Fruit fly (Drosophila melanogaster) whole organism, embryonic: ENCODE measurements around the gene mora.
A peak's percentile ranks its signal among the peaks of the same experiment; 100 is the strongest.

Experiments
- B-H2 ChIP-seq: fragments of 200-800 bp; sonication (Bioruptor generic); optimal IDR thresholded peaks from 2 replicates; lab custom pipeline; 2018; ENCODE audit warnings: missing biosample characterization, mild to moderate bottlenecking, missing genetic modification characterization
- BEAF-32 ChIP-seq: fragments of 200-800 bp; sonication (Bioruptor generic); optimal IDR thresholded peaks from 3 replicates; lab custom pipeline; 2017; ENCODE audit warnings: missing biosample characterization, missing genetic modification characterization, mild to moderate bottlenecking, moderate library complexity, missing genetic modification reagents
- Bgb ChIP-seq: fragments of 200-800 bp; sonication (Bioruptor generic); IDR thresholded peaks from 2 replicates; pipeline ENCODE4 v1.3.6; 2022; ENCODE audit warnings: missing biosample characterization, missing genetic modification characterization; ENCODE audit not compliant: partially characterized antibody
- C15 ChIP-seq: fragments of 200-800 bp; sonication (Bioruptor generic); IDR thresholded peaks from 3 replicates; pipeline ENCODE4 v1.3.6; 2022; ENCODE audit warnings: missing biosample characterization, missing genetic modification characterization
- CG10209 ChIP-seq: fragments of 200-800 bp; sonication (Bioruptor generic); optimal IDR thresholded peaks from 3 replicates; lab custom pipeline; 2017; ENCODE audit warnings: missing biosample characterization, mild to moderate bottlenecking, missing genetic modification characterization, missing genetic modification reagents
- CG10959 ChIP-seq: fragments of 200-800 bp; sonication (Bioruptor generic); IDR thresholded peaks from 2 replicates; pipeline ENCODE4 v1.3.6; 2022; ENCODE audit warnings: missing biosample characterization, missing genetic modification characterization
- CG12071 ChIP-seq: fragments of 200-800 bp; sonication (Bioruptor generic); optimal IDR thresholded peaks from 3 replicates; lab custom pipeline; 2018; ENCODE audit warnings: missing biosample characterization, mild to moderate bottlenecking, missing genetic modification characterization
- CG12391 ChIP-seq: fragments of 200-800 bp; sonication (Bioruptor generic); optimal IDR thresholded peaks from 3 replicates; lab custom pipeline; 2018; ENCODE audit warnings: missing biosample characterization, mild to moderate bottlenecking, missing genetic modification characterization, moderate library complexity
- CG12744 ChIP-seq: fragments of 200-800 bp; sonication (Bioruptor generic); optimal IDR thresholded peaks from 2 replicates; lab custom pipeline; 2016; ENCODE audit warnings: missing biosample characterization, missing genetic modification characterization
- CG13624 ChIP-seq: fragments of 200-800 bp; sonication (Bioruptor generic); optimal IDR thresholded peaks from 2 replicates; lab custom pipeline; 2016; ENCODE audit warnings: missing biosample characterization, missing genetic modification characterization
- CG15696 ChIP-seq: fragments of 200-800 bp; sonication (Bioruptor generic); optimal IDR thresholded peaks from 2 replicates; lab custom pipeline; 2019; ENCODE audit warnings: missing biosample characterization, mild to moderate bottlenecking, missing genetic modification characterization, moderate library complexity
- CG2875 ChIP-seq: fragments of 200-800 bp; sonication (Bioruptor generic); optimal IDR thresholded peaks from 2 replicates; lab custom pipeline; 2017; ENCODE audit warnings: missing biosample characterization, mild to moderate bottlenecking, missing genetic modification characterization, missing genetic modification reagents
- CG30020 ChIP-seq: fragments of 200-800 bp; optimal IDR thresholded peaks from 2 replicates; lab custom pipeline; 2019; ENCODE audit warnings: missing biosample characterization, mild to moderate bottlenecking, missing genetic modification characterization, moderate library complexity
- CG3407 ChIP-seq: fragments of 200-800 bp; sonication (Bioruptor generic); optimal IDR thresholded peaks from 2 replicates; lab custom pipeline; 2018; ENCODE audit warnings: missing biosample characterization, mild to moderate bottlenecking, missing genetic modification characterization
- CG34376 ChIP-seq: fragments of 200-800 bp; sonication (Bioruptor generic); optimal IDR thresholded peaks from 2 replicates; lab custom pipeline; 2018; ENCODE audit warnings: missing biosample characterization, mild to moderate bottlenecking, missing genetic modification characterization
- CG4282 ChIP-seq: fragments of 200-800 bp; sonication (Bioruptor generic); optimal IDR thresholded peaks from 2 replicates; lab custom pipeline; 2016; ENCODE audit warnings: missing biosample characterization, missing genetic modification characterization
- CG5953 ChIP-seq: fragments of 200-800 bp; sonication (Bioruptor generic); IDR thresholded peaks from 2 replicates; pipeline ENCODE4 v1.3.6; 2022; ENCODE audit warnings: missing biosample characterization, missing genetic modification characterization
- CG8281 ChIP-seq: fragments of 200-800 bp; sonication (Bioruptor generic); optimal IDR thresholded peaks from 2 replicates; lab custom pipeline; 2018; ENCODE audit warnings: missing biosample characterization, mild to moderate bottlenecking, missing genetic modification characterization, moderate library complexity
- CG8359 ChIP-seq: fragments of 200-800 bp; sonication (Bioruptor generic); optimal IDR thresholded peaks from 2 replicates; lab custom pipeline; 2017; ENCODE audit warnings: missing biosample characterization, mild to moderate bottlenecking, missing genetic modification characterization, borderline replicate concordance
- CG9215 ChIP-seq: fragments of 200-800 bp; sonication (Bioruptor generic); IDR thresholded peaks from 2 replicates; pipeline ENCODE4 v1.3.6; 2022; ENCODE audit warnings: missing biosample characterization, missing genetic modification characterization
- Dfd ChIP-seq, 2 experiments: fragments of >200 bp; optimal IDR thresholded peaks; 2 replicates each; lab custom pipeline; 2017; ENCODE audit warnings: missing biosample characterization in 2 of 2, missing genetic modification characterization in 2 of 2
- Eip74EF ChIP-seq, 2 experiments: fragments of 200-800 bp in 1 of 2; fragments of >200 bp in 1 of 2; sonication (Bioruptor generic) in 1 of 2; optimal IDR thresholded peaks; 2 replicates each; lab custom pipeline; 2017 to 2019; ENCODE audit warnings: missing biosample characterization in 2 of 2, missing genetic modification characterization in 2 of 2, mild to moderate bottlenecking in 1 of 2, moderate library complexity in 1 of 2
- Hsf ChIP-seq: fragments of 200-800 bp; sonication (Bioruptor generic); optimal IDR thresholded peaks from 3 replicates; lab custom pipeline; 2016; ENCODE audit warnings: missing biosample characterization, missing genetic modification characterization
- Kr ChIP-seq: fragments of 200-800 bp; sonication (Bioruptor generic); optimal IDR thresholded peaks from 2 replicates; lab custom pipeline; 2017; ENCODE audit warnings: missing biosample characterization, mild to moderate bottlenecking, missing genetic modification characterization
- Lhr ChIP-seq: fragments of 200-800 bp; sonication (Bioruptor generic); optimal IDR thresholded peaks from 3 replicates; lab custom pipeline; 2017; ENCODE audit warnings: mild to moderate bottlenecking, missing biosample characterization, missing genetic modification reagents, missing genetic modification characterization
- Lim3 ChIP-seq: fragments of 200-800 bp; sonication (Bioruptor generic); IDR thresholded peaks from 2 replicates; pipeline ENCODE4 v1.3.6; 2022; ENCODE audit warnings: missing biosample characterization, missing genetic modification characterization
- Nf-YC ChIP-seq: fragments of 200-800 bp; optimal IDR thresholded peaks from 3 replicates; lab custom pipeline; 2019; ENCODE audit warnings: missing biosample characterization, mild to moderate bottlenecking, missing genetic modification characterization, moderate library complexity
- Xbp1 ChIP-seq: fragments of 200-800 bp; sonication (Bioruptor generic); optimal IDR thresholded peaks from 3 replicates; lab custom pipeline; 2016; ENCODE audit warnings: missing biosample characterization, mild to moderate bottlenecking, missing genetic modification characterization
- ac ChIP-seq: fragments of 200-800 bp; sonication (Bioruptor generic); optimal IDR thresholded peaks from 3 replicates; lab custom pipeline; 2017; ENCODE audit warnings: missing biosample characterization, mild to moderate bottlenecking, missing genetic modification characterization
- ap ChIP-seq: fragments of 200-800 bp; sonication (Bioruptor generic); IDR thresholded peaks from 2 replicates; pipeline ENCODE4 v1.3.6; 2022; ENCODE audit warnings: missing biosample characterization, missing genetic modification characterization
- caup ChIP-seq: fragments of 200-800 bp; sonication (Bioruptor generic); optimal IDR thresholded peaks from 3 replicates; lab custom pipeline; 2017; ENCODE audit warnings: missing biosample characterization, mild to moderate bottlenecking, missing genetic modification characterization, moderate library complexity; ENCODE audit not compliant: severe bottlenecking
- corto ChIP-seq: fragments of 200-800 bp; sonication (Bioruptor generic); optimal IDR thresholded peaks from 2 replicates; lab custom pipeline; 2016; ENCODE audit warnings: missing biosample characterization, mild to moderate bottlenecking, missing genetic modification characterization, moderate library complexity
- crp ChIP-seq, 2 experiments: fragments of 200-800 bp; sonication (Bioruptor generic); optimal IDR thresholded peaks; 2 replicates in 1 of 2; 3 replicates in 1 of 2; lab custom pipeline; 2017; ENCODE audit warnings: missing biosample characterization in 2 of 2, missing genetic modification characterization in 2 of 2, mild to moderate bottlenecking in 1 of 2, moderate library complexity in 1 of 2
- da ChIP-seq: fragments of 200-800 bp; sonication (Bioruptor generic); optimal IDR thresholded peaks from 2 replicates; lab custom pipeline; 2016; ENCODE audit warnings: missing biosample characterization, missing genetic modification characterization
- dysf ChIP-seq: fragments of 200-800 bp; sonication (Bioruptor generic); IDR thresholded peaks from 3 replicates; pipeline ENCODE4 v1.3.6; 2022; ENCODE audit warnings: missing biosample characterization, missing genetic modification characterization
- en ChIP-seq: fragments of 200-800 bp; sonication (Bioruptor generic); optimal IDR thresholded peaks from 2 replicates; lab custom pipeline; 2016; ENCODE audit warnings: missing biosample characterization, missing genetic modification characterization
- eyg ChIP-seq: fragments of 200-800 bp; sonication (Bioruptor generic); optimal IDR thresholded peaks from 3 replicates; lab custom pipeline; 2016; ENCODE audit warnings: missing biosample characterization, missing genetic modification characterization
- fd64A ChIP-seq: fragments of 200-800 bp; sonication (Bioruptor generic); optimal IDR thresholded peaks from 3 replicates; lab custom pipeline; 2018; ENCODE audit warnings: missing biosample characterization, mild to moderate bottlenecking, missing genetic modification characterization
- fd96Cb ChIP-seq: fragments of 200-800 bp; sonication (Bioruptor generic); optimal IDR thresholded peaks from 2 replicates; lab custom pipeline; 2018; ENCODE audit warnings: missing biosample characterization, mild to moderate bottlenecking, missing genetic modification characterization, moderate library complexity
- gt ChIP-seq: fragments of 200-800 bp; sonication (Bioruptor generic); IDR thresholded peaks from 2 replicates; pipeline ENCODE4 v1.3.6; 2022; ENCODE audit warnings: missing biosample characterization, missing genetic modification characterization
- hbn ChIP-seq: fragments of 200-800 bp; sonication (Bioruptor generic); IDR thresholded peaks from 2 replicates; pipeline ENCODE4 v1.3.6; 2022; ENCODE audit warnings: missing biosample characterization, missing genetic modification characterization; ENCODE audit not compliant: partially characterized antibody
- ind ChIP-seq: fragments of 200-800 bp; sonication (Bioruptor generic); optimal IDR thresholded peaks from 3 replicates; lab custom pipeline; 2016; ENCODE audit warnings: missing biosample characterization, missing genetic modification characterization
- kni ChIP-seq: fragments of 200-800 bp; sonication (Bioruptor generic); optimal IDR thresholded peaks from 3 replicates; lab custom pipeline; 2017; ENCODE audit warnings: mild to moderate bottlenecking, missing biosample characterization, missing genetic modification reagents, missing genetic modification characterization
- repo ChIP-seq: fragments of 200-800 bp; sonication (Bioruptor generic); optimal IDR thresholded peaks from 2 replicates; lab custom pipeline; 2016; ENCODE audit warnings: missing biosample characterization, missing genetic modification characterization
- row ChIP-seq: fragments of 200-800 bp; sonication (Bioruptor generic); IDR thresholded peaks from 3 replicates; pipeline ENCODE4 v1.3.6; 2022; ENCODE audit warnings: missing biosample characterization, missing genetic modification characterization
- sqz ChIP-seq: fragments of 200-800 bp; sonication (Bioruptor generic); optimal IDR thresholded peaks from 3 replicates; lab custom pipeline; 2018; ENCODE audit warnings: missing biosample characterization, mild to moderate bottlenecking, missing genetic modification characterization
- sug ChIP-seq: fragments of 200-800 bp; optimal IDR thresholded peaks from 2 replicates; lab custom pipeline; 2019; ENCODE audit warnings: missing biosample characterization, mild to moderate bottlenecking, missing genetic modification characterization, moderate library complexity
- tup ChIP-seq: fragments of 200-800 bp; sonication (Bioruptor generic); optimal IDR thresholded peaks from 2 replicates; lab custom pipeline; 2016; ENCODE audit warnings: missing biosample characterization, mild to moderate bottlenecking, missing genetic modification characterization, moderate library complexity
- vvl ChIP-seq: fragments of 200-800 bp; sonication (Bioruptor generic); IDR thresholded peaks from 2 replicates; pipeline ENCODE4 v1.3.6; 2022; ENCODE audit warnings: missing biosample characterization, missing genetic modification characterization

mora gene

dm6 chr3R:24141013-24141592, 45.1 kb upstream of the mora start, which contains the start of gene Kal1 (continued):
- TF ChIP-seq en (GFP tag; lab: Kevin White, UChicago) (no peak), gt (GFP tag; lab: Robert Waterston, UW) (peak; percentile 60; the same call in 1 of the 2 replicates), Bgb (GFP tag; lab: Robert Waterston, UW) (no peak), fd64A (peak; percentile 90), CG2875 (GFP tag; lab: Kevin White, UChicago) (peak; percentile 95), kni (peak; percentile 58), vvl (GFP tag; lab: Robert Waterston, UW) (peak; percentile 98), crp (GFP tag; optimal IDR thresholded peaks at IDR 0.05; lab: Kevin White, UChicago) (peak in 1 of 2 experiments; percentile 52), CG12744 (GFP tag; lab: Kevin White, UChicago) (no peak), Nf-YC (tag; lab: Kevin White, UChicago) (peak; percentile 67), CG34376 (GFP tag; lab: Kevin White, UChicago) (peak; percentile 6), CG12391 (tag; lab: Kevin White, UChicago) (peak; percentile 94), sqz (peak; percentile 87), hbn (GFP tag; lab: Robert Waterston, UW) (no peak), CG5953 (peak; percentile 87), BEAF-32 (GFP tag; lab: Kevin White, UChicago) (no peak), Dfd (GFP tag; optimal IDR thresholded peaks at IDR 0.05; lab: Kevin White, UChicago) (no peak), CG8359 (GFP tag; lab: Kevin White, UChicago) (peak; percentile 81), CG8281 (tag; lab: Kevin White, UChicago) (peak; percentile 70), row (GFP tag; lab: Robert Waterston, UW) (peak; percentile 97), C15 (GFP tag; lab: Robert Waterston, UW) (peak; percentile 68; the same call in 1 of the 3 replicates), CG30020 (tag; lab: Kevin White, UChicago) (peak; percentile 64), fd96Cb (tag; lab: Kevin White, UChicago) (peak; percentile 94), Kr (GFP tag; lab: Kevin White, UChicago) (no peak), corto (GFP tag; lab: Kevin White, UChicago) (peak; percentile 94), CG15696 (tag; lab: Kevin White, UChicago) (peak; percentile 53), da (GFP tag; lab: Kevin White, UChicago) (no peak), ac (peak; percentile 57), sug (tag; lab: Kevin White, UChicago) (peak; percentile 54), Lim3 (GFP tag; lab: Robert Waterston, UW) (peak; percentile 62), Xbp1 (peak; percentile 86), caup (GFP tag; lab: Kevin White, UChicago) (peak; percentile 81), ap (GFP tag; lab: Robert Waterston, UW) (peak; percentile 89), CG13624 (GFP tag; lab: Kevin White, UChicago) (no peak), Lhr (GFP tag; lab: Kevin White, UChicago) (peak; percentile 86), CG9215 (GFP tag; lab: Robert Waterston, UW) (peak; percentile 59), Hsf (GFP tag; lab: Kevin White, UChicago) (peak; percentile 26), dysf (GFP tag; lab: Robert Waterston, UW) (peak; percentile 92), Eip74EF (GFP tag; optimal IDR thresholded peaks at IDR 0.05; lab: Kevin White, UChicago) (peak in 1 of 2 experiments; percentile 95), ind (GFP tag; lab: Kevin White, UChicago) (peak; percentile 82), B-H2 (GFP tag; lab: Kevin White, UChicago) (no peak), CG4282 (no peak), CG3407 (GFP tag; lab: Kevin White, UChicago) (peak; percentile 94), repo (GFP tag; lab: Kevin White, UChicago) (no peak), CG10209 (GFP tag; lab: Kevin White, UChicago) (peak; percentile 91), tup (GFP tag; lab: Kevin White, UChicago) (peak; percentile 56), eyg (GFP tag; lab: Kevin White, UChicago) (no peak), CG12071 (GFP tag; lab: Kevin White, UChicago) (peak; percentile 81), CG10959 (peak; percentile 86)
